Worm (Caenorhabditis elegans) whole organism, young adult: ENCODE measurements around the gene sek-3.

Experiments used
- D2030.7 ChIP-seq: fragments of 200-800 bp; sonication (Bioruptor generic); IDR thresholded peaks from 2 replicates; pipeline ENCODE4 v1.3.6; 2022; ENCODE audit warnings: missing genetic modification reagents, missing genetic modification characterization, missing compliant biosample characterization
- F10E7.11 ChIP-seq: sonication (generic microtip); optimal IDR thresholded peaks from 2 replicates; lab custom pipeline; 2017; ENCODE audit warnings: mild to moderate bottlenecking, missing genetic modification characterization, moderate library complexity, missing compliant biosample characterization
- F22D6.2 ChIP-seq: sonication (generic microtip); optimal IDR thresholded peaks from 2 replicates; lab custom pipeline; 2016; ENCODE audit warnings: mild to moderate bottlenecking, missing genetic modification characterization, missing compliant biosample characterization
- F33H1.4 ChIP-seq: fragments of 200-800 bp; sonication (Bioruptor generic); IDR thresholded peaks from 2 replicates; pipeline ENCODE4 v1.3.6; 2022; ENCODE audit warnings: missing genetic modification reagents, missing genetic modification characterization, missing compliant biosample characterization
- F39B2.1 ChIP-seq: fragments of 200-800 bp; sonication (Bioruptor generic); IDR thresholded peaks from 2 replicates; pipeline ENCODE4 v1.3.6; 2022; ENCODE audit warnings: missing genetic modification reagents, missing genetic modification characterization, missing compliant biosample characterization
- F49E8.2 ChIP-seq: sonication (generic microtip); optimal IDR thresholded peaks from 3 replicates; lab custom pipeline; 2017; ENCODE audit warnings: missing genetic modification characterization, mild to moderate bottlenecking, missing compliant biosample characterization, antibody characterized with exemption, moderate library complexity; ENCODE audit not compliant: insufficient read depth
- K11D2.4 ChIP-seq: fragments of 200-800 bp; sonication (Bioruptor generic); IDR thresholded peaks from 2 replicates; pipeline ENCODE4 v1.3.6; 2022; ENCODE audit warnings: missing genetic modification reagents, missing genetic modification characterization, missing compliant biosample characterization
- Y95B8A.8 ChIP-seq: fragments of 200-800 bp; sonication (Bioruptor generic); IDR thresholded peaks from 2 replicates; pipeline ENCODE4 v1.3.6; 2022; ENCODE audit warnings: missing genetic modification reagents, missing genetic modification characterization, missing compliant biosample characterization
- athp-1 ChIP-seq: sonication (generic microtip); optimal IDR thresholded peaks from 2 replicates; lab custom pipeline; 2017; ENCODE audit warnings: mild to moderate bottlenecking, missing genetic modification characterization, missing compliant biosample characterization
- attf-5 ChIP-seq: fragments of 200-800 bp; sonication (Bioruptor generic); optimal IDR thresholded peaks from 2 replicates; lab custom pipeline; 2018; ENCODE audit warnings: mild to moderate bottlenecking, missing genetic modification characterization, missing compliant biosample characterization
- cebp-1 ChIP-seq, 2 experiments: fragments of 200-800 bp in 1 of 2; sonication (Bioruptor generic) in 1 of 2; sonication (generic microtip) in 1 of 2; IDR thresholded peaks in 1 of 2; optimal IDR thresholded peaks in 1 of 2; 2 replicates each; pipeline versions ENCODE4 v1.3.6 to Lab custom; 2017 to 2022; ENCODE audit warnings: missing compliant biosample characterization in 2 of 2, missing genetic modification characterization in 2 of 2, mild to moderate bottlenecking in 1 of 2, missing genetic modification reagents in 1 of 2, moderate library complexity in 1 of 2
- ceh-40 ChIP-seq: fragments of 200-800 bp; sonication (Bioruptor generic); IDR thresholded peaks from 2 replicates; pipeline ENCODE4 v1.3.6; 2022; ENCODE audit warnings: missing genetic modification characterization, missing compliant biosample characterization
- chd-7 ChIP-seq: sonication (generic microtip); optimal IDR thresholded peaks from 2 replicates; lab custom pipeline; 2016; ENCODE audit warnings: mild to moderate bottlenecking, missing genetic modification characterization, moderate library complexity, missing compliant biosample characterization
- dpff-1 ChIP-seq: sonication (generic microtip); optimal IDR thresholded peaks from 2 replicates; lab custom pipeline; 2017; ENCODE audit warnings: mild to moderate bottlenecking, missing genetic modification characterization, missing compliant biosample characterization
- efl-1 ChIP-seq: fragments of 150-350 bp; optimal IDR thresholded peaks from 2 replicates; lab custom pipeline; 2014; ENCODE audit warnings: missing biosample characterization, missing genetic modification reagents, missing genetic modification characterization
- ekl-4 ChIP-seq: fragments of 200-800 bp; sonication (Bioruptor generic); IDR thresholded peaks from 2 replicates; pipeline ENCODE4 v1.3.6; 2022; ENCODE audit warnings: missing genetic modification reagents, missing genetic modification characterization, missing compliant biosample characterization
- ets-4 ChIP-seq: fragments of 200-800 bp; sonication (Bioruptor generic); optimal IDR thresholded peaks from 2 replicates; lab custom pipeline; 2018; ENCODE audit warnings: mild to moderate bottlenecking, missing genetic modification characterization, missing compliant biosample characterization
- fkh-3 ChIP-seq: sonication (generic microtip); optimal IDR thresholded peaks from 2 replicates; lab custom pipeline; 2016; ENCODE audit warnings: mild to moderate bottlenecking, missing genetic modification characterization, missing compliant biosample characterization
- hlh-26 ChIP-seq: fragments of 200-800 bp; sonication (Bioruptor generic); conservative IDR thresholded peaks from 2 replicates; pipeline ENCODE4 v1.3.6; 2022; ENCODE audit warnings: missing genetic modification reagents, missing genetic modification characterization, missing compliant biosample characterization
- lag-1 ChIP-seq: fragments of 200-800 bp; sonication (Bioruptor generic); IDR thresholded peaks from 2 replicates; pipeline ENCODE4 v1.3.6; 2022; ENCODE audit warnings: missing genetic modification reagents, missing genetic modification characterization, missing compliant biosample characterization
- lin-40 ChIP-seq: sonication (generic microtip); optimal IDR thresholded peaks from 2 replicates; lab custom pipeline; 2016; ENCODE audit warnings: missing genetic modification characterization, mild to moderate bottlenecking, missing compliant biosample characterization, missing genotype, missing genetic modification reagents
- lir-1 ChIP-seq: fragments of 200-800 bp; sonication (Bioruptor generic); conservative IDR thresholded peaks from 2 replicates; pipeline ENCODE4 v1.3.6; 2022; ENCODE audit warnings: missing genetic modification reagents, missing genetic modification characterization, missing compliant biosample characterization
- mes-4 ChIP-seq: sonication (generic microtip); optimal IDR thresholded peaks from 2 replicates; lab custom pipeline; 2016; ENCODE audit warnings: missing genotype, missing genetic modification characterization, missing compliant biosample characterization
- mxl-1 ChIP-seq: sonication (generic microtip); optimal IDR thresholded peaks from 2 replicates; lab custom pipeline; 2016; ENCODE audit warnings: missing genetic modification characterization, missing compliant biosample characterization
- snpc-3.4 ChIP-seq: sonication (generic microtip); optimal IDR thresholded peaks from 2 replicates; lab custom pipeline; 2017; ENCODE audit warnings: missing genetic modification characterization, mild to moderate bottlenecking, missing compliant biosample characterization, antibody characterized with exemption, moderate library complexity, missing genotype, missing genetic modification reagents
- somi-1 ChIP-seq: fragments of 200-800 bp; sonication (Bioruptor generic); optimal IDR thresholded peaks from 2 replicates; lab custom pipeline; 2018; ENCODE audit warnings: mild to moderate bottlenecking, missing genetic modification characterization, missing compliant biosample characterization
- tbx-9 ChIP-seq: sonication (generic microtip); optimal IDR thresholded peaks from 2 replicates; lab custom pipeline; 2016; ENCODE audit warnings: borderline replicate concordance, missing genetic modification characterization, inconsistent platforms, missing compliant biosample characterization
- xnd-1 ChIP-seq: sonication (generic microtip); optimal IDR thresholded peaks from 2 replicates; lab custom pipeline; 2016; ENCODE audit warnings: missing genotype, missing genetic modification reagents, missing genetic modification characterization, missing compliant biosample characterization
- zfh-2 ChIP-seq: fragments of 200-800 bp; sonication (Bioruptor generic); conservative IDR thresholded peaks from 2 replicates; pipeline ENCODE4 v1.3.6; 2022; ENCODE audit warnings: missing genetic modification reagents, missing genetic modification characterization, missing compliant biosample characterization
- ztf-18 ChIP-seq: sonication (generic microtip); optimal IDR thresholded peaks from 2 replicates; lab custom pipeline; 2016; ENCODE audit warnings: missing genotype, mild to moderate bottlenecking, missing genetic modification characterization, missing compliant biosample characterization
- ztf-28 ChIP-seq: fragments of 200-800 bp; sonication (Bioruptor generic); IDR thresholded peaks from 2 replicates; pipeline ENCODE4 v1.3.6; 2022; ENCODE audit warnings: missing genetic modification reagents, missing genetic modification characterization, missing compliant biosample characterization

The sek-3 gene

ce11 chrX:5063750-5064652 lies 46.3 kb downstream of the sek-3 start, which contains the start of gene C24H10.2 (continued):
- peak; percentile 91 for TF ChIP-seq zfh-2
- no peak for TF ChIP-seq dpff-1 (tag; lab: Kevin White, UChicago)
- TF ChIP-seq chd-7 (tag; lab: Kevin White, UChicago) = peak; percentile 23
- TF ChIP-seq lin-40 (tag; lab: Kevin White, UChicago) = peak; percentile 37
- TF ChIP-seq ekl-4 (GFP tag; lab: Robert Waterston, UW) = 0 out of 2 replicates have a peak, but pooled peaks have one; percentile 25
- peak; percentile 8 for TF ChIP-seq efl-1 (GFP tag; lab: Kevin White, UChicago)
- TF ChIP-seq F33H1.4 = no peak
- TF ChIP-seq hlh-26 (GFP tag; lab: Robert Waterston, UW) = no peak
- no peak for TF ChIP-seq athp-1 (tag; lab: Kevin White, UChicago)
- no peak for TF ChIP-seq tbx-9 (tag; lab: Kevin White, UChicago)
- no peak for TF ChIP-seq D2030.7 (GFP tag; lab: Robert Waterston, UW)
- no peak for TF ChIP-seq fkh-3 (tag; lab: Kevin White, UChicago)
- TF ChIP-seq lag-1 (GFP tag; lab: Robert Waterston, UW) = no peak
- TF ChIP-seq ets-4 (GFP tag; lab: Kevin White, UChicago) = no peak
- TF ChIP-seq mxl-1 (tag; lab: Kevin White, UChicago) = no peak
- TF ChIP-seq F22D6.2 (tag; lab: Kevin White, UChicago) = no peak
- peak; percentile 12 for TF ChIP-seq ztf-18
- peak; percentile 86 for TF ChIP-seq lir-1 (GFP tag; lab: Robert Waterston, UW)

- TF ChIP-seq F10E7.11 (no peak), F49E8.2 (tag; lab: Kevin White, UChicago) (no peak), cebp-1 (GFP tag; IDR thresholded peaks at IDR 0.05; lab: Robert Waterston, UW) (no peak), cebp-1 (tag; optimal IDR thresholded peaks at IDR 0.05; lab: Kevin White, UChicago) (no peak), snpc-3.4 (tag; lab: Kevin White, UChicago) (no peak), K11D2.4 (GFP tag; lab: Robert Waterston, UW) (no peak), D2030.7 (GFP tag; lab: Robert Waterston, UW) (no peak), lag-1 (GFP tag; lab: Robert Waterston, UW) (no peak), xnd-1 (tag; lab: Kevin White, UChicago) (no peak), ztf-28 (GFP tag; lab: Robert Waterston, UW) (no peak)
Measured at ce11 chrX:5066570-5066969, 48.9 kb downstream of the sek-3 start.

ce11 chrX:5067796-5068195 lies 50.1 kb downstream of the sek-3 start, which contains the start of gene clc-7:
Gene clc-7 (plus strand): TSS chrX:5068096.
- TF ChIP-seq somi-1 (GFP tag; lab: Kevin White, UChicago) (no peak), ceh-40 (GFP tag; lab: Robert Waterston, UW) (no peak), F39B2.1 (no peak), mes-4 (tag; lab: Kevin White, UChicago) (no peak), F33H1.4 (no peak), attf-5 (GFP tag; lab: Kevin White, UChicago) (no peak), Y95B8A.8 (GFP tag; lab: Robert Waterston, UW) (no peak)
- TF ChIP-seq, all 124 proteins: peak for 0
